Worm (Caenorhabditis elegans) whole organism, L3 larva: ENCODE measurements around the gene lap-1.

Experiments used
- R02D3.7 ChIP-seq: fragments of 150-350 bp; optimal IDR thresholded peaks from 2 replicates; lab custom pipeline; 2014; ENCODE audit warnings: missing biosample characterization, missing genetic modification characterization
- aly-2 ChIP-seq: fragments of 150-350 bp; optimal IDR thresholded peaks from 2 replicates; lab custom pipeline; 2014; ENCODE audit warnings: missing biosample characterization, missing genetic modification characterization
- ama-1 ChIP-seq: fragments of 150-350 bp; optimal IDR thresholded peaks from 2 replicates; lab custom pipeline; 2018
- ceh-28 ChIP-seq: fragments of 150-350 bp; optimal IDR thresholded peaks from 2 replicates; lab custom pipeline; 2014; ENCODE audit warnings: missing biosample characterization, missing genetic modification reagents, missing genetic modification characterization
- ceh-82 ChIP-seq: fragments of 150-350 bp; optimal IDR thresholded peaks from 2 replicates; lab custom pipeline; 2014; ENCODE audit warnings: missing biosample characterization, missing genetic modification characterization
- ceh-9 ChIP-seq: sonication (generic microtip); optimal IDR thresholded peaks from 2 replicates; lab custom pipeline; 2018; ENCODE audit warnings: missing biosample characterization, missing genetic modification characterization
- daf-12 ChIP-seq: fragments of 150-350 bp; optimal IDR thresholded peaks from 2 replicates; lab custom pipeline; 2014; ENCODE audit warnings: missing biosample characterization, missing genetic modification reagents, missing genetic modification characterization
- egl-27 ChIP-seq: sonication (generic microtip); optimal IDR thresholded peaks from 4 replicates; lab custom pipeline; 2017; ENCODE audit warnings: missing biosample characterization, missing genetic modification reagents, missing genetic modification characterization
- egl-5 ChIP-seq: fragments of 150-350 bp; optimal IDR thresholded peaks from 2 replicates; lab custom pipeline; 2017; ENCODE audit warnings: missing biosample characterization, missing genetic modification reagents, missing genetic modification characterization, inconsistent platforms
- elt-2 ChIP-seq: sonication (generic microtip); optimal IDR thresholded peaks from 2 replicates; lab custom pipeline; 2016; ENCODE audit warnings: missing genetic modification reagents, mild to moderate bottlenecking, missing genetic modification characterization, missing compliant biosample characterization
- elt-3 ChIP-seq, 3 experiments: fragments of 150-350 bp in 1 of 3; sonication (generic microtip) in 2 of 3; optimal IDR thresholded peaks; 2 replicates in 2 of 3; 4 replicates in 1 of 3; lab custom pipeline; 2014 to 2017; ENCODE audit warnings: missing biosample characterization in 3 of 3, missing genetic modification characterization in 3 of 3
- fkh-10 ChIP-seq: sonication (generic microtip); optimal IDR thresholded peaks from 2 replicates; lab custom pipeline; 2017; ENCODE audit warnings: missing biosample characterization, missing genetic modification reagents, missing genetic modification characterization
- fos-1 ChIP-seq: fragments of 150-350 bp; optimal IDR thresholded peaks from 2 replicates; lab custom pipeline; 2014; ENCODE audit warnings: missing biosample characterization, missing genetic modification characterization
- hmg-11 ChIP-seq: sonication (generic microtip); optimal IDR thresholded peaks from 2 replicates; lab custom pipeline; 2016; ENCODE audit warnings: missing genetic modification characterization, missing compliant biosample characterization
- jun-1 ChIP-seq: fragments of 150-350 bp; optimal IDR thresholded peaks from 2 replicates; lab custom pipeline; 2014; ENCODE audit warnings: missing biosample characterization, missing genetic modification reagents, missing genetic modification characterization
- lin-15B ChIP-seq: fragments of 150-350 bp; optimal IDR thresholded peaks from 2 replicates; lab custom pipeline; 2014; ENCODE audit warnings: missing biosample characterization, missing genetic modification characterization
- lin-39 ChIP-seq: fragments of 150-350 bp; optimal IDR thresholded peaks from 2 replicates; lab custom pipeline; 2018; ENCODE audit warnings: missing biosample characterization, missing genetic modification reagents, missing genetic modification characterization
- lsy-12 ChIP-seq: sonication (generic microtip); optimal IDR thresholded peaks from 2 replicates; lab custom pipeline; 2016; ENCODE audit warnings: mild to moderate bottlenecking, missing genetic modification characterization, missing compliant biosample characterization
- mdl-1 ChIP-seq: fragments of 150-350 bp; optimal IDR thresholded peaks from 2 replicates; lab custom pipeline; 2014; ENCODE audit warnings: missing biosample characterization, missing genetic modification characterization
- mml-1 ChIP-seq: fragments of 150-350 bp; sonication (generic microtip); optimal IDR thresholded peaks from 3 replicates; lab custom pipeline; 2014; ENCODE audit warnings: missing biosample characterization, missing genetic modification characterization
- nfya-1 ChIP-seq: sonication (generic microtip); optimal IDR thresholded peaks from 2 replicates; lab custom pipeline; 2017; ENCODE audit warnings: missing genetic modification characterization, mild to moderate bottlenecking, missing compliant biosample characterization, antibody characterized with exemption, moderate library complexity; ENCODE audit not compliant: insufficient read depth
- nhr-11 ChIP-seq: fragments of 150-350 bp; optimal IDR thresholded peaks from 2 replicates; lab custom pipeline; 2014; ENCODE audit warnings: missing biosample characterization, missing genetic modification characterization
- nhr-12 ChIP-seq: fragments of 150-350 bp; optimal IDR thresholded peaks from 2 replicates; lab custom pipeline; 2014; ENCODE audit warnings: missing biosample characterization, missing genetic modification characterization
- nhr-23 ChIP-seq: fragments of 150-350 bp; optimal IDR thresholded peaks from 2 replicates; lab custom pipeline; 2014; ENCODE audit warnings: missing biosample characterization, missing genetic modification reagents, missing genetic modification characterization
- nhr-237 ChIP-seq: fragments of 150-350 bp; optimal IDR thresholded peaks from 2 replicates; lab custom pipeline; 2014; ENCODE audit warnings: missing biosample characterization, missing genetic modification characterization
- nhr-25 ChIP-seq: sonication (generic microtip); optimal IDR thresholded peaks from 2 replicates; lab custom pipeline; 2017; ENCODE audit warnings: missing biosample characterization, missing genetic modification characterization
- nhr-43 ChIP-seq: sonication (generic microtip); optimal IDR thresholded peaks from 2 replicates; lab custom pipeline; 2016; ENCODE audit warnings: mild to moderate bottlenecking, missing genetic modification characterization, missing compliant biosample characterization; ENCODE audit not compliant: poor library complexity, severe bottlenecking
- nhr-76 ChIP-seq: fragments of 150-350 bp; sonication (generic microtip); optimal IDR thresholded peaks from 5 replicates; lab custom pipeline; 2014; ENCODE audit warnings: missing biosample characterization, missing genetic modification characterization
- nhr-77 ChIP-seq: fragments of 150-350 bp; optimal IDR thresholded peaks from 2 replicates; lab custom pipeline; 2014; ENCODE audit warnings: missing biosample characterization, missing genetic modification characterization
- pha-4 ChIP-seq: fragments of 150-350 bp; optimal IDR thresholded peaks from 2 replicates; lab custom pipeline; 2014; ENCODE audit warnings: missing biosample characterization, missing genetic modification reagents, missing genetic modification characterization
- pqm-1 ChIP-seq: fragments of 150-350 bp; optimal IDR thresholded peaks from 2 replicates; lab custom pipeline; 2017; ENCODE audit warnings: missing biosample characterization, missing genetic modification characterization, inconsistent platforms
- sea-2 ChIP-seq: fragments of 150-350 bp; sonication (generic microtip); optimal IDR thresholded peaks from 4 replicates; lab custom pipeline; 2014; ENCODE audit warnings: missing biosample characterization, missing genetic modification reagents, missing genetic modification characterization
- skn-1 ChIP-seq: fragments of 150-350 bp; optimal IDR thresholded peaks from 2 replicates; lab custom pipeline; 2014; ENCODE audit warnings: missing biosample characterization, missing genetic modification characterization
- snpc-4 ChIP-seq: fragments of 150-350 bp; optimal IDR thresholded peaks from 2 replicates; lab custom pipeline; 2014; ENCODE audit warnings: missing biosample characterization, missing genetic modification characterization
- tbx-2 ChIP-seq: sonication (generic microtip); optimal IDR thresholded peaks from 2 replicates; lab custom pipeline; 2016; ENCODE audit warnings: mild to moderate bottlenecking, missing genetic modification characterization, missing compliant biosample characterization
- unc-39 ChIP-seq: sonication (generic microtip); optimal IDR thresholded peaks from 4 replicates; lab custom pipeline; 2017; ENCODE audit warnings: missing biosample characterization, missing genetic modification characterization
- unc-62 ChIP-seq: fragments of 150-350 bp; sonication (generic microtip); optimal IDR thresholded peaks from 4 replicates; lab custom pipeline; 2014; ENCODE audit warnings: missing biosample characterization, missing genetic modification reagents, missing genetic modification characterization
- zag-1 ChIP-seq: fragments of 150-350 bp; optimal IDR thresholded peaks from 2 replicates; lab custom pipeline; 2014; ENCODE audit warnings: missing biosample characterization, missing genetic modification characterization

Gene lap-1

ce11 chrIII:8370188-8370587, 31.5 kb downstream of the lap-1 start:
- TF ChIP-seq nhr-76 (no peak), elt-3 (tag; optimal IDR thresholded peaks at IDR 0.05; lab: Kevin White, UChicago) (no peak), aly-2 (tag; lab: Kevin White, UChicago) (no peak), sea-2 (no peak)
- TF ChIP-seq, all 47 proteins: peak for 0

- no peak for TF ChIP-seq fos-1 (tag; lab: Kevin White, UChicago)
- no peak for TF ChIP-seq sea-2
- no peak for TF ChIP-seq pha-4
- no peak for TF ChIP-seq elt-3 (tag; optimal IDR thresholded peaks at IDR 0.05; lab: Kevin White, UChicago)
- TF ChIP-seq nhr-12 (tag; lab: Kevin White, UChicago), result no peak
- no peak for TF ChIP-seq hmg-11 (tag; lab: Kevin White, UChicago)
- TF ChIP-seq nhr-25, result no peak
- no peak for TF ChIP-seq nhr-237 (tag; lab: Kevin White, UChicago)
- TF ChIP-seq unc-39 (tag; lab: Kevin White, UChicago), result no peak
- TF ChIP-seq lin-15B (tag; lab: Kevin White, UChicago), result no peak
- no peak for TF ChIP-seq daf-12
- no peak for TF ChIP-seq ceh-82 (tag; lab: Kevin White, UChicago)
- TF ChIP-seq egl-27 (tag; lab: Kevin White, UChicago), result no peak
- TF ChIP-seq unc-62 (GFP tag; lab: Kevin White, UChicago), result no peak
- no peak for TF ChIP-seq nhr-11 (tag; lab: Kevin White, UChicago)
Observed at ce11 chrIII:8369172-8369571, 32.6 kb downstream of the lap-1 start.

- no peak for TF ChIP-seq lsy-12
- TF ChIP-seq nhr-25, result peak; percentile 15
Observed at ce11 chrIII:8368619-8369018, 33.1 kb downstream of the lap-1 start, which contains the start of gene R05D3.9. Gene R05D3.9, minus strand, starts transcription at chrIII:8368719.

- no peak for TF ChIP-seq ama-1 (lab: Kevin White, UChicago)
- TF ChIP-seq unc-62 (GFP tag; lab: Kevin White, UChicago), result no peak
- no peak for TF ChIP-seq ceh-9 (tag; lab: Kevin White, UChicago)
- TF ChIP-seq hmg-11 (tag; lab: Kevin White, UChicago), result no peak
Observed at ce11 chrIII:8363253-8364061, 38.3 kb downstream of the lap-1 start, which contains the start of gene R05D3.3. Gene R05D3.3, plus strand, starts transcription at chrIII:8364011.

ce11 chrIII:8358213-8358672, 43.5 kb downstream of the lap-1 start, which contains the start of the genes R05D3.8 and rfp-1:
Gene R05D3.8, minus strand, starts transcription at chrIII:8358327.
Gene rfp-1, plus strand, starts transcription at chrIII:8358622.
- TF ChIP-seq R02D3.7 (tag; lab: Kevin White, UChicago) (peak; percentile 99), fkh-10 (GFP tag; lab: Kevin White, UChicago) (peak; percentile 58), lsy-12 (peak; percentile 53), skn-1 (tag; lab: Kevin White, UChicago) (peak; percentile 85), ceh-28 (peak; percentile 47), ceh-9 (tag; lab: Kevin White, UChicago) (no peak), elt-2 (tag; lab: Kevin White, UChicago) (peak; percentile 56), ceh-82 (tag; lab: Kevin White, UChicago) (no peak), nfya-1 (tag; lab: Kevin White, UChicago) (peak; percentile 96), ama-1 (lab: Kevin White, UChicago) (peak; percentile 27), snpc-4 (peak; percentile 39), lin-15B (tag; lab: Kevin White, UChicago) (peak; percentile 98), mml-1 (tag; lab: Kevin White, UChicago) (no peak), pha-4 (peak; percentile 97), mdl-1 (no peak), nhr-25 (peak; percentile 60), hmg-11 (tag; lab: Kevin White, UChicago) (peak; percentile 56), pqm-1 (tag; lab: Kevin White, UChicago) (peak; percentile 53), lin-39 (peak; percentile 92), unc-39 (tag; lab: Kevin White, UChicago) (no peak), nhr-23 (peak; percentile 85), nhr-43 (tag; lab: Kevin White, UChicago) (peak; percentile 62), elt-3 (tag; optimal IDR thresholded peaks at IDR 0.05; lab: Kevin White, UChicago) (peak in 1 of 3 experiments; percentile 26), nhr-76 (no peak), tbx-2 (tag; lab: Kevin White, UChicago) (no peak), aly-2 (tag; lab: Kevin White, UChicago) (no peak), jun-1 (tag; lab: Kevin White, UChicago) (peak; percentile 16), nhr-77 (tag; lab: Kevin White, UChicago) (no peak), zag-1 (tag; lab: Kevin White, UChicago) (no peak), egl-5 (tag; lab: Kevin White, UChicago) (peak; percentile 99), nhr-11 (tag; lab: Kevin White, UChicago) (peak; percentile 20), egl-27 (tag; lab: Kevin White, UChicago) (peak; percentile 30)
- TF ChIP-seq, all 47 proteins: peak for 22
